Fruit fly (Drosophila melanogaster) S2 (cell line): ENCODE measurements around the gene CG17572.

Experiments
- CG8478 ChIP-seq: fragments of >200 bp; optimal IDR thresholded peaks from 2 replicates; lab custom pipeline; 2018
- CTCF ChIP-seq, 2 experiments: fragments of >200 bp; optimal IDR thresholded peaks; 2 replicates each; lab custom pipeline; 2018

dm6 chr2L:19089385-19089784 is 15.4 kb upstream of the CG17572 start:
- TF ChIP-seq CG8478 (lab: Kevin White, UChicago) (no peak), CTCF (optimal IDR thresholded peaks at IDR 0.05; lab: Kevin White, UChicago) (no peak)
